Worm (Caenorhabditis elegans) whole organism, mixed stage, embryonic: ENCODE data around the gene metr-1.

Source experiments
- ceh-83 ChIP-seq: fragments of 200-800 bp; sonication (Bioruptor generic); optimal IDR thresholded peaks from 2 replicates; lab custom pipeline; 2018; ENCODE audit warnings: mild to moderate bottlenecking, missing genetic modification characterization, missing compliant biosample characterization
- elt-3 ChIP-seq: fragments of 150-350 bp; optimal IDR thresholded peaks from 2 replicates; lab custom pipeline; 2014; ENCODE audit warnings: missing biosample characterization, missing genetic modification characterization
- mab-5 ChIP-seq: fragments of 150-350 bp; optimal IDR thresholded peaks from 2 replicates; lab custom pipeline; 2014; ENCODE audit warnings: missing biosample characterization, missing genetic modification characterization
- mls-2 ChIP-seq: sonication (generic microtip); optimal IDR thresholded peaks from 2 replicates; lab custom pipeline; 2016; ENCODE audit warnings: mild to moderate bottlenecking, missing genetic modification characterization, moderate library complexity, missing compliant biosample characterization
- nhr-12 ChIP-seq: fragments of 150-350 bp; optimal IDR thresholded peaks from 2 replicates; lab custom pipeline; 2014; ENCODE audit warnings: missing biosample characterization, missing genetic modification characterization
- nhr-76 ChIP-seq: sonication (generic microtip); optimal IDR thresholded peaks from 2 replicates; lab custom pipeline; 2017; ENCODE audit warnings: missing biosample characterization, missing genetic modification characterization
- snpc-4 ChIP-seq: fragments of 150-350 bp; optimal IDR thresholded peaks from 2 replicates; lab custom pipeline; 2014; ENCODE audit warnings: missing biosample characterization, missing genetic modification characterization
- unc-62 ChIP-seq: fragments of 150-350 bp; optimal IDR thresholded peaks from 2 replicates; lab custom pipeline; 2014; ENCODE audit warnings: missing biosample characterization, missing genetic modification reagents, missing genetic modification characterization
- zip-8 ChIP-seq: fragments of 150-350 bp; optimal IDR thresholded peaks from 2 replicates; lab custom pipeline; 2014; ENCODE audit warnings: missing biosample characterization, missing genetic modification characterization
- ztf-11 ChIP-seq: fragments of 150-350 bp; optimal IDR thresholded peaks from 2 replicates; lab custom pipeline; 2014; ENCODE audit warnings: missing biosample characterization, missing genetic modification characterization

- TF ChIP-seq ceh-83 (GFP tag; lab: Kevin White, UChicago) (no peak), snpc-4 (tag; lab: Kevin White, UChicago) (no peak), nhr-12 (no peak), zip-8 (tag; lab: Kevin White, UChicago) (no peak), mab-5 (no peak), elt-3 (no peak), nhr-76 (no peak), unc-62 (GFP tag; lab: Kevin White, UChicago) (no peak), ztf-11 (tag; lab: Kevin White, UChicago) (no peak), mls-2 (tag; lab: Kevin White, UChicago) (no peak)
Observed at ce11 chrII:10885250-10885649, 41.1 kb upstream of the metr-1 start.
